Fruit fly (Drosophila melanogaster): ENCODE data around the gene Gmppb.
A peak's percentile ranks its signal among the peaks of the same experiment; 100 is the strongest.

The Gmppb gene

dm6 chr3R:4853504-4853903 lies 42.3 kb downstream of the Gmppb start:
- TF ChIP-seq Myc (optimal IDR thresholded peaks at IDR 0.05) (no peak), br (GFP tag; optimal IDR thresholded peaks at IDR 0.05) (no peak), fru (GFP tag; optimal IDR thresholded peaks at IDR 0.05) (no peak), Dfd (GFP tag; optimal IDR thresholded peaks at IDR 0.05) (peak; percentile 62)

dm6 chr3R:4854216-4854615 lies 43.0 kb downstream of the Gmppb start:
- TF ChIP-seq jim (GFP tag; optimal IDR thresholded peaks at IDR 0.05) (no peak), Hnf4 (GFP tag; optimal IDR thresholded peaks at IDR 0.05) (no peak), Hr83 (GFP tag; optimal IDR thresholded peaks at IDR 0.05; ENCODE audit: poor library complexity, severe bottlenecking) (no peak), lola (GFP tag; optimal IDR thresholded peaks at IDR 0.05) (no peak), Mio (GFP tag; optimal IDR thresholded peaks at IDR 0.05) (no peak), HLH106 (tag; optimal IDR thresholded peaks at IDR 0.05) (no peak), Dif (GFP tag; optimal IDR thresholded peaks at IDR 0.05; ENCODE audit: partially characterized antibody) (no peak)

dm6 chr3R:4855711-4856110 lies 44.5 kb downstream of the Gmppb start:
- TF ChIP-seq tai (GFP tag; optimal IDR thresholded peaks at IDR 0.05) (no peak), jim (GFP tag; optimal IDR thresholded peaks at IDR 0.05) (no peak), usp (GFP tag; optimal IDR thresholded peaks at IDR 0.05) (no peak), lola (GFP tag; optimal IDR thresholded peaks at IDR 0.05) (no peak), Sp1 (GFP tag; optimal IDR thresholded peaks at IDR 0.05) (no peak), fru (GFP tag; optimal IDR thresholded peaks at IDR 0.05) (no peak), Mio (GFP tag; optimal IDR thresholded peaks at IDR 0.05) (no peak), pan (optimal IDR thresholded peaks at IDR 0.05) (no peak), dl (GFP tag; optimal IDR thresholded peaks at IDR 0.05; ENCODE audit: insufficient read depth in 1 of 2, partially characterized antibody in 2 of 2) (no peak)

dm6 chr3R:4858018-4858417 lies 46.8 kb downstream of the Gmppb start:
- TF ChIP-seq N (GFP tag; optimal IDR thresholded peaks at IDR 0.05) (no peak), CG9705 (GFP tag; optimal IDR thresholded peaks at IDR 0.05) (no peak), lola (GFP tag; optimal IDR thresholded peaks at IDR 0.05) (no peak), dl (GFP tag; optimal IDR thresholded peaks at IDR 0.05; ENCODE audit: insufficient read depth in 1 of 2, partially characterized antibody in 2 of 2) (no peak), foxo (GFP tag; optimal IDR thresholded peaks at IDR 0.05) (no peak), CrebA (GFP tag; optimal IDR thresholded peaks at IDR 0.05; ENCODE audit: borderline replicate concordance) (no peak)

dm6 chr3R:4858508-4859275 lies 47.4 kb downstream of the Gmppb start:
- TF ChIP-seq usp (GFP tag; optimal IDR thresholded peaks at IDR 0.05) = no peak

dm6 chr3R:4861144-4861543 lies 49.9 kb downstream of the Gmppb start:
- TF ChIP-seq brk (GFP tag; optimal IDR thresholded peaks at IDR 0.05) = no peak
- TF ChIP-seq br (GFP tag; optimal IDR thresholded peaks at IDR 0.05) = no peak
- TF ChIP-seq Rel (GFP tag; optimal IDR thresholded peaks at IDR 0.05) = no peak
- no peak for TF ChIP-seq Rel (tag; optimal IDR thresholded peaks at IDR 0.05)

- TF ChIP-seq dmrt93B (GFP tag; optimal IDR thresholded peaks at IDR 0.05) = no peak
- no peak for TF ChIP-seq Vsx2 (GFP tag; optimal IDR thresholded peaks at IDR 0.05; ENCODE audit: partially characterized antibody)
- TF ChIP-seq Mio (GFP tag; optimal IDR thresholded peaks at IDR 0.05) = no peak
- no peak for TF ChIP-seq Dfd (GFP tag; optimal IDR thresholded peaks at IDR 0.05)
- TF ChIP-seq Hr83 (GFP tag; optimal IDR thresholded peaks at IDR 0.05; ENCODE audit: poor library complexity, severe bottlenecking) = no peak
- TF ChIP-seq fru (GFP tag; optimal IDR thresholded peaks at IDR 0.05) = no peak
- TF ChIP-seq jim (GFP tag; optimal IDR thresholded peaks at IDR 0.05) = no peak
- TF ChIP-seq Rel (GFP tag; optimal IDR thresholded peaks at IDR 0.05) = no peak
- TF ChIP-seq Rel (tag; optimal IDR thresholded peaks at IDR 0.05) = no peak
- no peak for TF ChIP-seq sage (GFP tag; optimal IDR thresholded peaks at IDR 0.05)
- TF ChIP-seq OdsH (GFP tag; optimal IDR thresholded peaks at IDR 0.05) = no peak
- TF ChIP-seq sv (GFP tag; optimal IDR thresholded peaks at IDR 0.05) = no peak
Observed at dm6 chr3R:4863825-4864224, 52.6 kb downstream of the Gmppb start.
